Fruit fly (Drosophila melanogaster): ENCODE results near the gene sov.

Gene sov

DNA sequence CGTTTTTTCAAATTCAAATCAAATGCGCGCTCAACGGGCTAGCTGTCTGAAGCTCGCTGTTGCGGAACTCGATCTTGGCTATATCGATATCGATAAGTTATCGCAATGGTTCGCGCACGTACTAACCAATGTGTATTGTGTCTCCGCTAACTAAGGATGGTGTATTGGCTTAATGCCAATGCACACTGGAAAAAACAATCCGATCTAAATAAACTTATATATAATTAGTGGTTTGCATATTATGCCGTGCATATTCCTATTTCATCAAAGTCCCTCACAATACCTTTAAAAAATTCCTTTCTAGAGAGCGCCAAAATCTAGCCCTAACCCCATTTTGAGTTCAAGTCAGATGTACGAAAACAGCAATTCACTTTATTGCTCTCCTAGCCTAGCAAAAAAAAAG, 14.9 kb upstream of the sov start (continued):
- TF ChIP-seq gcm (GFP tag; optimal IDR thresholded peaks at IDR 0.05) = no peak
- no peak for TF ChIP-seq ERR (GFP tag; optimal IDR thresholded peaks at IDR 0.05)
- TF ChIP-seq Xbp1 (GFP tag; optimal IDR thresholded peaks at IDR 0.05) = peak; percentile 61
- TF ChIP-seq mirr (GFP tag; optimal IDR thresholded peaks at IDR 0.05) = no peak
- peak; percentile 93 for TF ChIP-seq CG17186 (GFP tag; optimal IDR thresholded peaks at IDR 0.05)
- peak; percentile 92 for TF ChIP-seq Ets65A (GFP tag)
- no peak for TF ChIP-seq ttk (GFP tag; IDR thresholded peaks at IDR 0.05)
- peak; percentile 52 for TF ChIP-seq CG13624 (GFP tag; optimal IDR thresholded peaks at IDR 0.05)
- peak; percentile 68 for TF ChIP-seq CG17328 (GFP tag; IDR thresholded peaks at IDR 0.05)
- peak; percentile 16 for TF ChIP-seq lbe (GFP tag; optimal IDR thresholded peaks at IDR 0.05)
- peak; percentile 4 for TF ChIP-seq MESR4 (GFP tag; optimal IDR thresholded peaks at IDR 0.05)
- peak; percentile 40 for TF ChIP-seq Max (GFP tag; optimal IDR thresholded peaks at IDR 0.05)
- no peak for TF ChIP-seq tap (tag; optimal IDR thresholded peaks at IDR 0.05)
- TF ChIP-seq jumu (GFP tag; optimal IDR thresholded peaks at IDR 0.05) = peak; percentile 35
- no peak for TF ChIP-seq CG5245 (GFP tag; optimal IDR thresholded peaks at IDR 0.05)
- peak; percentile 52; the same call in 1 of the 2 replicates for TF ChIP-seq CG14014 (GFP tag; IDR thresholded peaks at IDR 0.05)
- TF ChIP-seq CG9727 (GFP tag; optimal IDR thresholded peaks at IDR 0.05) = peak; percentile 13
- TF ChIP-seq CG2875 (GFP tag; optimal IDR thresholded peaks at IDR 0.05) = no peak
- TF ChIP-seq pros (GFP tag; optimal IDR thresholded peaks at IDR 0.05) = no peak
- peak; percentile 66 for TF ChIP-seq bigmax (GFP tag; optimal IDR thresholded peaks at IDR 0.05)
- TF ChIP-seq Adf1 (GFP tag; IDR thresholded peaks at IDR 0.05) = 0 out of 2 replicates have a peak, but pooled peaks have one; percentile 11
- TF ChIP-seq nau (GFP tag; optimal IDR thresholded peaks at IDR 0.05) = no peak
- TF ChIP-seq Ets97D (GFP tag; optimal IDR thresholded peaks at IDR 0.05) = peak; percentile 87
- peak; percentile 14 for TF ChIP-seq CG12104 (GFP tag; optimal IDR thresholded peaks at IDR 0.05)
- TF ChIP-seq Nf-YC (tag; optimal IDR thresholded peaks at IDR 0.05) = peak; percentile 27
- peak; percentile 19 for TF ChIP-seq Chrac-16 (GFP tag; optimal IDR thresholded peaks at IDR 0.05)
- peak; percentile 50 for TF ChIP-seq H2.0 (GFP tag; IDR thresholded peaks at IDR 0.05)
- no peak for TF ChIP-seq Neu2 (GFP tag; optimal IDR thresholded peaks at IDR 0.05; ENCODE audit: borderline replicate concordance)
- TF ChIP-seq zen2 (GFP tag; IDR thresholded peaks at IDR 0.05; ENCODE audit: partially characterized antibody) = no peak
- no peak for TF ChIP-seq lov (optimal IDR thresholded peaks at IDR 0.05)
- TF ChIP-seq lov (GFP tag; IDR thresholded peaks at IDR 0.05) = 0 out of 3 replicates have a peak, but pooled peaks have one; percentile 48
- TF ChIP-seq Nf-YA (GFP tag; IDR thresholded peaks at IDR 0.05) = no peak
- TF ChIP-seq pnt (GFP tag; optimal IDR thresholded peaks at IDR 0.05) = peak; percentile 35
- peak; percentile 14 for TF ChIP-seq eyg (GFP tag; optimal IDR thresholded peaks at IDR 0.05)
- TF ChIP-seq caup (GFP tag; optimal IDR thresholded peaks at IDR 0.05; ENCODE audit: severe bottlenecking) = peak; percentile 18
- no peak for TF ChIP-seq da (GFP tag; optimal IDR thresholded peaks at IDR 0.05)
- peak; percentile 67 for TF ChIP-seq dysf (GFP tag; IDR thresholded peaks at IDR 0.05)
- peak; percentile 94 for TF ChIP-seq Myb (GFP tag; optimal IDR thresholded peaks at IDR 0.05)
- no peak for TF ChIP-seq CG11093 (GFP tag; IDR thresholded peaks at IDR 0.05)
- TF ChIP-seq CG4424 (GFP tag; optimal IDR thresholded peaks at IDR 0.05) = peak; percentile 42
- TF ChIP-seq CG8089 (GFP tag; optimal IDR thresholded peaks at IDR 0.05) = no peak
- TF ChIP-seq CG3407 (GFP tag; optimal IDR thresholded peaks at IDR 0.05) = no peak
- peak; percentile 81 for TF ChIP-seq CG9932 (GFP tag; IDR thresholded peaks at IDR 0.05)
- peak; percentile 47; the same call in 2 of the 3 replicates for TF ChIP-seq zfh1 (GFP tag; IDR thresholded peaks at IDR 0.05)
- no peak for TF ChIP-seq tup (GFP tag; optimal IDR thresholded peaks at IDR 0.05)
- TF ChIP-seq CG9876 (GFP tag; optimal IDR thresholded peaks at IDR 0.05) = no peak
- TF ChIP-seq vfl (GFP tag; optimal IDR thresholded peaks at IDR 0.05) = peak; percentile 53
- TF ChIP-seq CG8944 (GFP tag; optimal IDR thresholded peaks at IDR 0.05) = no peak
- no peak for TF ChIP-seq Gug (GFP tag; IDR thresholded peaks at IDR 0.05)
- TF ChIP-seq CG4820 (GFP tag; optimal IDR thresholded peaks at IDR 0.05) = peak; percentile 2
- no peak for TF ChIP-seq cwo (GFP tag; optimal IDR thresholded peaks at IDR 0.05)
- peak; percentile 37 for TF ChIP-seq CG12155 (GFP tag; optimal IDR thresholded peaks at IDR 0.05)
